Worm (Caenorhabditis elegans) whole organism, L1 larva: ENCODE data around the gene cyp-33C6.

Source experiments
- C04F5.9 ChIP-seq: sonication (generic microtip); optimal IDR thresholded peaks from 2 replicates; lab custom pipeline; 2016; ENCODE audit warnings: missing genetic modification characterization, missing compliant biosample characterization
- dpl-1 ChIP-seq, 3 experiments: fragments of 150-350 bp in 2 of 3; sonication (generic microtip) in 1 of 3; optimal IDR thresholded peaks; 2 replicates each; lab custom pipeline; 2014 to 2017; ENCODE audit warnings: missing biosample characterization in 3 of 3, missing genetic modification characterization in 3 of 3, missing genetic modification reagents in 3 of 3
- efl-1 ChIP-seq, 4 experiments: fragments of 150-350 bp; optimal IDR thresholded peaks in 3 of 4; peaks in 1 of 4; 1 replicate in 1 of 4; 2 replicates in 3 of 4; lab custom pipeline; 2014; ENCODE audit warnings: missing biosample characterization in 2 of 4, missing genetic modification characterization in 2 of 4, missing genetic modification reagents in 2 of 4
- mep-1 ChIP-seq: fragments of 150-350 bp; optimal IDR thresholded peaks from 2 replicates; lab custom pipeline; 2014; ENCODE audit warnings: missing biosample characterization, missing genetic modification characterization
- nhr-90 ChIP-seq: sonication (generic microtip); optimal IDR thresholded peaks from 2 replicates; lab custom pipeline; 2016; ENCODE audit warnings: mild to moderate bottlenecking, missing genetic modification characterization, missing compliant biosample characterization; ENCODE audit not compliant: poor library complexity
- pqm-1 ChIP-seq: sonication (generic microtip); optimal IDR thresholded peaks from 3 replicates; lab custom pipeline; 2017; ENCODE audit warnings: missing biosample characterization, missing genetic modification characterization
- snpc-4 ChIP-seq: fragments of 150-350 bp; optimal IDR thresholded peaks from 2 replicates; lab custom pipeline; 2014; ENCODE audit warnings: missing biosample characterization, missing genetic modification characterization
- sox-4 ChIP-seq: sonication (generic microtip); optimal IDR thresholded peaks from 2 replicates; lab custom pipeline; 2016; ENCODE audit warnings: missing genetic modification characterization, missing compliant biosample characterization
- sup-37 ChIP-seq: fragments of 200-800 bp; sonication (Bioruptor generic); optimal IDR thresholded peaks from 2 replicates; lab custom pipeline; 2018; ENCODE audit warnings: mild to moderate bottlenecking, missing genetic modification characterization, missing compliant biosample characterization
- tbx-2 ChIP-seq: sonication (generic microtip); optimal IDR thresholded peaks from 2 replicates; lab custom pipeline; 2016; ENCODE audit warnings: missing genetic modification characterization, missing compliant biosample characterization
- zip-4 ChIP-seq: fragments of 200-800 bp; sonication (Bioruptor generic); optimal IDR thresholded peaks from 2 replicates; lab custom pipeline; 2018; ENCODE audit warnings: mild to moderate bottlenecking, missing genetic modification characterization, moderate library complexity, missing compliant biosample characterization
- ztf-4 ChIP-seq: fragments of 150-350 bp; optimal IDR thresholded peaks from 2 replicates; lab custom pipeline; 2014; ENCODE audit warnings: missing biosample characterization, missing genetic modification characterization

DNA sequence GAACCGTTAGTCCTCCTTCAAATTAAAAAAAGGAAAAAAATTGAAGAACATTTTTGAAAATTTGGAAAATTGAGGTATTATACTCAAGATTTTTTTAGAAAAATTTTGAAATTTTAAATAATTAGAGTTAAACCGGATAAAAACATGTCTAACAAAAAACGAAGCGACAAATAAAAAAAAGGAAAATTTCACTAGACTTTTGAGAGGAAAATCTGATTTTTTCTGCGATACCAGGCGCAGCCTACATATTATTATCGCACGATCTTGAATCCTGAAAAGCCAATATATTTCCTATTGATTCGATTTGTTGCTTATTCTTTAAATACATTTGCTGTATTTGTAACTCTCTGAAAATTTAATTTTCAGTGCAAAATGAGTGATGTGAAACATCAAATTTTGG, 33.9 kb downstream of the cyp-33C6 start, which contains the start of gene nstp-8:
- TF ChIP-seq tbx-2 (tag; lab: Kevin White, UChicago) (no peak), pqm-1 (tag; lab: Kevin White, UChicago) (no peak), efl-1 (optimal IDR thresholded peaks at IDR 0.05; lab: Kevin White, UChicago) (no peak), efl-1 (GFP tag; optimal IDR thresholded peaks at IDR 0.05 in 1 of 2; lab: Kevin White, UChicago) (no peak), nhr-90 (tag; lab: Kevin White, UChicago) (no peak), sox-4 (tag; lab: Kevin White, UChicago) (no peak), sup-37 (GFP tag; lab: Kevin White, UChicago) (no peak), ztf-4 (no peak), dpl-1 (GFP tag; optimal IDR thresholded peaks at IDR 0.05; lab: Kevin White, UChicago) (no peak), C04F5.9 (tag; lab: Kevin White, UChicago) (no peak), snpc-4 (no peak), zip-4 (GFP tag; lab: Kevin White, UChicago) (no peak), mep-1 (tag; lab: Kevin White, UChicago) (no peak)
